Worm (Caenorhabditis elegans) whole organism, L1 larva: ENCODE measurements around the gene acbp-4.

Experiments used
- C04F5.9 ChIP-seq: sonication (generic microtip); optimal IDR thresholded peaks from 2 replicates; lab custom pipeline; 2016; ENCODE audit warnings: missing genetic modification characterization, missing compliant biosample characterization
- C16A3.4 ChIP-seq: fragments of 150-350 bp; optimal IDR thresholded peaks from 2 replicates; lab custom pipeline; 2014; ENCODE audit warnings: missing biosample characterization, missing genetic modification characterization
- aly-2 ChIP-seq: fragments of 150-350 bp; optimal IDR thresholded peaks from 2 replicates; lab custom pipeline; 2014; ENCODE audit warnings: missing biosample characterization, missing genetic modification characterization
- ama-1 ChIP-seq: fragments of 150-350 bp; optimal IDR thresholded peaks from 2 replicates; lab custom pipeline; 2014
- blmp-1 ChIP-seq: fragments of 150-350 bp; optimal IDR thresholded peaks from 2 replicates; lab custom pipeline; 2014; ENCODE audit warnings: missing biosample characterization, missing genetic modification characterization
- ceh-8 ChIP-seq: fragments of 200-800 bp; sonication (Bioruptor generic); optimal IDR thresholded peaks from 2 replicates; lab custom pipeline; 2018; ENCODE audit warnings: mild to moderate bottlenecking, missing genetic modification characterization, moderate library complexity, missing compliant biosample characterization
- ceh-82 ChIP-seq, 3 experiments: fragments of 150-350 bp in 1 of 3; sonication (generic microtip) in 2 of 3; optimal IDR thresholded peaks; 2 replicates each; lab custom pipeline; 2014 to 2017; ENCODE audit warnings: missing biosample characterization in 3 of 3, missing genetic modification characterization in 3 of 3
- ces-1 ChIP-seq: fragments of 150-350 bp; optimal IDR thresholded peaks from 2 replicates; lab custom pipeline; 2014; ENCODE audit warnings: missing biosample characterization, missing genetic modification reagents, missing genetic modification characterization
- efl-1 ChIP-seq, 4 experiments: fragments of 150-350 bp; optimal IDR thresholded peaks in 3 of 4; peaks in 1 of 4; 1 replicate in 1 of 4; 2 replicates in 3 of 4; lab custom pipeline; 2014; ENCODE audit warnings: missing biosample characterization in 2 of 4, missing genetic modification characterization in 2 of 4, missing genetic modification reagents in 2 of 4
- egl-13 ChIP-seq: sonication (generic microtip); optimal IDR thresholded peaks from 2 replicates; lab custom pipeline; 2016; ENCODE audit warnings: missing genotype, missing genetic modification reagents, missing genetic modification characterization, missing compliant biosample characterization
- elt-2 ChIP-seq: sonication (generic microtip); optimal IDR thresholded peaks from 2 replicates; lab custom pipeline; 2016; ENCODE audit warnings: missing genetic modification characterization, mild to moderate bottlenecking, inconsistent platforms, missing compliant biosample characterization, missing genetic modification reagents
- elt-3 ChIP-seq, 6 experiments: fragments of 150-350 bp in 1 of 6; sonication (generic microtip); optimal IDR thresholded peaks; 2 replicates each; lab custom pipeline; 2017 to 2018; ENCODE audit warnings: missing biosample characterization in 6 of 6, missing genetic modification characterization in 6 of 6, inconsistent platforms in 1 of 6
- ets-5 ChIP-seq: fragments of 200-800 bp; sonication (Bioruptor generic); IDR thresholded peaks from 2 replicates; pipeline ENCODE4 v1.3.6; 2022; ENCODE audit warnings: missing genetic modification characterization, missing compliant biosample characterization
- fkh-10 ChIP-seq: sonication (generic microtip); optimal IDR thresholded peaks from 2 replicates; lab custom pipeline; 2017; ENCODE audit warnings: missing biosample characterization, missing genetic modification reagents, missing genetic modification characterization
- fkh-4 ChIP-seq: sonication (generic microtip); optimal IDR thresholded peaks from 2 replicates; lab custom pipeline; 2016; ENCODE audit warnings: missing compliant biosample characterization, missing genetic modification characterization, borderline replicate concordance
- hlh-4 ChIP-seq: sonication (generic microtip); optimal IDR thresholded peaks from 2 replicates; lab custom pipeline; 2016; ENCODE audit warnings: mild to moderate bottlenecking, missing genetic modification characterization, missing compliant biosample characterization
- hpl-2 ChIP-seq: fragments of 150-350 bp; optimal IDR thresholded peaks from 2 replicates; lab custom pipeline; 2014; ENCODE audit warnings: missing biosample characterization, missing genetic modification reagents, missing genetic modification characterization
- irx-1 ChIP-seq: sonication (generic microtip); optimal IDR thresholded peaks from 2 replicates; lab custom pipeline; 2016; ENCODE audit warnings: missing genetic modification characterization, missing compliant biosample characterization
- jun-1 ChIP-seq: fragments of 150-350 bp; optimal IDR thresholded peaks from 2 replicates; lab custom pipeline; 2014; ENCODE audit warnings: missing biosample characterization, missing genetic modification reagents, missing genetic modification characterization
- lin-13 ChIP-seq: fragments of 150-350 bp; optimal IDR thresholded peaks from 2 replicates; lab custom pipeline; 2014; ENCODE audit warnings: missing biosample characterization, missing genetic modification reagents, missing genetic modification characterization
- lin-14 ChIP-seq: fragments of 200-800 bp; sonication (Bioruptor generic); optimal IDR thresholded peaks from 2 replicates; lab custom pipeline; 2018; ENCODE audit warnings: mild to moderate bottlenecking, missing genetic modification characterization, moderate library complexity, missing compliant biosample characterization
- lin-35 ChIP-seq, 2 experiments: fragments of 150-350 bp; optimal IDR thresholded peaks; 2 replicates each; lab custom pipeline; 2014; ENCODE audit warnings: missing biosample characterization in 2 of 2, missing genetic modification characterization in 2 of 2, missing genetic modification reagents in 2 of 2
- lir-3 ChIP-seq: sonication (generic microtip); optimal IDR thresholded peaks from 2 replicates; lab custom pipeline; 2016; ENCODE audit warnings: mild to moderate bottlenecking, missing genetic modification characterization, moderate library complexity, missing compliant biosample characterization; ENCODE audit not compliant: poor library complexity
- lsy-2 ChIP-seq, 2 experiments: fragments of 150-350 bp; optimal IDR thresholded peaks; 2 replicates each; lab custom pipeline; 2014; ENCODE audit warnings: missing biosample characterization in 2 of 2, missing genetic modification characterization in 2 of 2
- mdl-1 ChIP-seq, 2 experiments: fragments of 150-350 bp; optimal IDR thresholded peaks; 2 replicates each; lab custom pipeline; 2014 to 2017; ENCODE audit warnings: missing biosample characterization in 2 of 2, missing genetic modification characterization in 2 of 2, inconsistent platforms in 1 of 2
- nhr-19 ChIP-seq: fragments of 200-800 bp; sonication (Bioruptor generic); conservative IDR thresholded peaks from 2 replicates; pipeline ENCODE4 v1.3.6; 2022; ENCODE audit warnings: missing genetic modification characterization, missing compliant biosample characterization
- nhr-20 ChIP-seq: sonication (generic microtip); optimal IDR thresholded peaks from 2 replicates; lab custom pipeline; 2016; ENCODE audit warnings: mild to moderate bottlenecking, missing genetic modification characterization, missing compliant biosample characterization
- nhr-237 ChIP-seq: fragments of 150-350 bp; optimal IDR thresholded peaks from 2 replicates; lab custom pipeline; 2014; ENCODE audit warnings: missing biosample characterization, missing genetic modification characterization
- nhr-47 ChIP-seq: sonication (generic microtip); optimal IDR thresholded peaks from 2 replicates; lab custom pipeline; 2016; ENCODE audit warnings: mild to moderate bottlenecking, missing genetic modification characterization, moderate library complexity, missing compliant biosample characterization
- nhr-71 ChIP-seq: sonication (generic microtip); optimal IDR thresholded peaks from 2 replicates; lab custom pipeline; 2016; ENCODE audit warnings: mild to moderate bottlenecking, missing genetic modification characterization, moderate library complexity, missing compliant biosample characterization
- nhr-77 ChIP-seq: fragments of 150-350 bp; optimal IDR thresholded peaks from 2 replicates; lab custom pipeline; 2014; ENCODE audit warnings: missing biosample characterization, missing genetic modification characterization
- nhr-85 ChIP-seq: sonication (generic microtip); peaks from one replicate; lab custom pipeline; 2016; ENCODE audit warnings: missing genetic modification characterization, inconsistent platforms, missing compliant biosample characterization
- nhr-90 ChIP-seq: sonication (generic microtip); optimal IDR thresholded peaks from 2 replicates; lab custom pipeline; 2016; ENCODE audit warnings: mild to moderate bottlenecking, missing genetic modification characterization, missing compliant biosample characterization; ENCODE audit not compliant: poor library complexity
- pax-3 ChIP-seq: fragments of 200-800 bp; sonication (Bioruptor generic); optimal IDR thresholded peaks from 2 replicates; lab custom pipeline; 2018; ENCODE audit warnings: mild to moderate bottlenecking, missing genetic modification characterization, moderate library complexity, missing compliant biosample characterization
- pqm-1 ChIP-seq: sonication (generic microtip); optimal IDR thresholded peaks from 3 replicates; lab custom pipeline; 2017; ENCODE audit warnings: missing biosample characterization, missing genetic modification characterization
- skn-1 ChIP-seq: fragments of 150-350 bp; optimal IDR thresholded peaks from 2 replicates; lab custom pipeline; 2014; ENCODE audit warnings: missing biosample characterization, missing genetic modification characterization
- snpc-4 ChIP-seq: fragments of 150-350 bp; optimal IDR thresholded peaks from 2 replicates; lab custom pipeline; 2014; ENCODE audit warnings: missing biosample characterization, missing genetic modification characterization
- snu-23 ChIP-seq: sonication (generic microtip); optimal IDR thresholded peaks from 2 replicates; lab custom pipeline; 2016; ENCODE audit warnings: missing genetic modification characterization, missing compliant biosample characterization
- sptf-1 ChIP-seq: fragments of 150-350 bp; optimal IDR thresholded peaks from 2 replicates; lab custom pipeline; 2014; ENCODE audit warnings: missing biosample characterization, missing genetic modification characterization
- sup-37 ChIP-seq: fragments of 200-800 bp; sonication (Bioruptor generic); optimal IDR thresholded peaks from 2 replicates; lab custom pipeline; 2018; ENCODE audit warnings: mild to moderate bottlenecking, missing genetic modification characterization, missing compliant biosample characterization
- tbx-2 ChIP-seq: sonication (generic microtip); optimal IDR thresholded peaks from 2 replicates; lab custom pipeline; 2016; ENCODE audit warnings: missing genetic modification characterization, missing compliant biosample characterization
- zag-1 ChIP-seq: fragments of 150-350 bp; optimal IDR thresholded peaks from 2 replicates; lab custom pipeline; 2014; ENCODE audit warnings: missing biosample characterization, missing genetic modification characterization

The acbp-4 gene

DNA sequence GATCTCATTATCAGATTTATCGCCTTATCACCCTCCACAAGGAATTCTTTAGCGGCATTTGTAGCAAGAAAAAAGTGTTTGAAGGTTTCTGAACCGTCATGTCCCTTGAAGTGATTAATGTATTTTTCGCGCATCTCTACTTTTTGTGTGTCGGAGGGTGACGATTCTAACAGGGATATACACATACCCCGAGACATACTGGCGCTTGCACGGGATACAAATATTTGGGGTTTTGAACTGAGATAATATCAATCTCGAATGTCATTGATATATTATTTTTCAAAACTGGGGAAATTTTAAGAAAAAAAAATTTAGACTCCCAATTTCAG is 3.3 kb downstream of the acbp-4 start (continued):
- TF ChIP-seq nhr-20 (tag; lab: Kevin White, UChicago): peak; percentile 42
- no peak for TF ChIP-seq elt-2 (tag; lab: Kevin White, UChicago)
- TF ChIP-seq ets-5 (GFP tag; lab: Robert Waterston, UW): no peak
- no peak for TF ChIP-seq zag-1 (tag; lab: Kevin White, UChicago)
- TF ChIP-seq nhr-85: peak; percentile 77
- no peak for TF ChIP-seq nhr-77 (tag; lab: Kevin White, UChicago)
- peak in 4 of 6 experiments; percentile 20 to 88 (median 44) for TF ChIP-seq elt-3 (tag; optimal IDR thresholded peaks at IDR 0.05; lab: Kevin White, UChicago)
- no peak for TF ChIP-seq nhr-47 (tag; lab: Kevin White, UChicago)
- TF ChIP-seq snpc-4 (tag; lab: Kevin White, UChicago): no peak
- peak; percentile 21 for TF ChIP-seq nhr-90 (tag; lab: Kevin White, UChicago)
- TF ChIP-seq mdl-1 (tag; optimal IDR thresholded peaks at IDR 0.05; lab: Kevin White, UChicago): peak in 1 of 2 experiments; percentile 5

DNA sequence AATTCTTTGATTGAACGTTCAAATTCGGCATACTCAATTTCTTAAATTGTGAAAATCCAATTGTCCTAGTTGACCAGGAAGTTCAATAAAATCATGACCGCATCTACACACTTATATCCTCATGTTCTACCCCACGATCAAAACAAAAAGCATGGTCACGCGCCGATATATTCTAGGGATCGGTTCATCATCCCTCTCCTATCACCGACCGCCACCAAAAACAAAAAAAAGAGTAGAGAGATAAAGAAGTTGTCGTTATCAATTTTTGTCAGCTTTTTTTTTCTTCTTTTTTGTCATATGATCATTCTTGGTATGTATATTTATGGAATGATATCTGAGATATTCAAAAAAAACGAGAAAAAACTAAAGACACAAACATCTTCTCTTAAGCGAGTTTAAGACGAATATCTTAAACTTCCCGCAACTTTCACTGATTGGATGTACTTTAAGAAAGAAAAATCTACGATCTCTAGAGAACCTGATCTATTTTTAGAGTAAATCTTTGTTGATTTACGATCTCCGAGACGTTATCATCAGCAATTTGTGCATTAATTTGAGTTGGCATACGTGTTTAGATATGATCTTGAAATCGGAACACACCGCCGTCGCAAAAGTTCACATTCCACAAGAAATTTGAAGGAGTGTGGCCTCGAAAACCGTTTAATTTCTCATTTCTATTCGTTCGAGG is 3.8 kb downstream of the acbp-4 start:
- TF ChIP-seq lin-13 (no peak), pqm-1 (tag; lab: Kevin White, UChicago) (no peak), snu-23 (peak; percentile 56), irx-1 (no peak), ces-1 (GFP tag; lab: Kevin White, UChicago) (no peak), skn-1 (tag; lab: Kevin White, UChicago) (no peak), lin-14 (GFP tag; lab: Kevin White, UChicago) (peak; percentile 52), jun-1 (no peak), lir-3 (tag; lab: Kevin White, UChicago) (peak; percentile 10), nhr-19 (GFP tag; lab: Robert Waterston, UW) (peak; percentile 49), C04F5.9 (no peak), blmp-1 (tag; lab: Kevin White, UChicago) (peak; percentile 73), elt-3 (tag; optimal IDR thresholded peaks at IDR 0.05; lab: Kevin White, UChicago) (peak in 2 of 6 experiments; percentile 73 to 86), nhr-85 (peak; percentile 79), lsy-2 (tag; optimal IDR thresholded peaks at IDR 0.05; lab: Kevin White, UChicago) (peak in 1 of 2 experiments; percentile 24), sptf-1 (tag; lab: Kevin White, UChicago) (no peak), sup-37 (GFP tag; lab: Kevin White, UChicago) (no peak), ceh-82 (tag; optimal IDR thresholded peaks at IDR 0.05; lab: Kevin White, UChicago) (no peak), ama-1 (lab: Kevin White, UChicago) (no peak), ceh-8 (GFP tag; lab: Kevin White, UChicago) (no peak), hpl-2 (GFP tag; lab: Kevin White, UChicago) (no peak), C16A3.4 (tag; lab: Kevin White, UChicago) (peak; percentile 11), pax-3 (tag; lab: Kevin White, UChicago) (no peak), aly-2 (tag; lab: Kevin White, UChicago) (no peak), tbx-2 (tag; lab: Kevin White, UChicago) (peak; percentile 54), mdl-1 (tag; optimal IDR thresholded peaks at IDR 0.05; lab: Kevin White, UChicago) (peak in 1 of 2 experiments; percentile 51), elt-2 (tag; lab: Kevin White, UChicago) (peak; percentile 1), nhr-20 (tag; lab: Kevin White, UChicago) (peak; percentile 71), fkh-4 (tag; lab: Kevin White, UChicago) (no peak), nhr-47 (tag; lab: Kevin White, UChicago) (peak; percentile 23), egl-13 (tag; lab: Kevin White, UChicago) (no peak), hlh-4 (tag; lab: Kevin White, UChicago) (no peak), nhr-71 (tag; lab: Kevin White, UChicago) (peak; percentile 65), nhr-90 (tag; lab: Kevin White, UChicago) (peak; percentile 34), fkh-10 (GFP tag; lab: Kevin White, UChicago) (no peak), lin-35 (GFP tag; optimal IDR thresholded peaks at IDR 0.05; lab: Kevin White, UChicago) (peak in 1 of 2 experiments; percentile 46), efl-1 (optimal IDR thresholded peaks at IDR 0.05; lab: Kevin White, UChicago) (no peak), efl-1 (GFP tag; optimal IDR thresholded peaks at IDR 0.05 in 1 of 2; lab: Kevin White, UChicago) (peak in 1 of 2 experiments; percentile 15), nhr-237 (tag; lab: Kevin White, UChicago) (no peak)
